Worm (Caenorhabditis elegans): ENCODE data around the gene rgs-4.
"Not testable (repeated sequence)": the region's sequence is repeated elsewhere in the genome, so short reads cannot be mapped to it uniquely, and the experiment has no call there.

DNA sequence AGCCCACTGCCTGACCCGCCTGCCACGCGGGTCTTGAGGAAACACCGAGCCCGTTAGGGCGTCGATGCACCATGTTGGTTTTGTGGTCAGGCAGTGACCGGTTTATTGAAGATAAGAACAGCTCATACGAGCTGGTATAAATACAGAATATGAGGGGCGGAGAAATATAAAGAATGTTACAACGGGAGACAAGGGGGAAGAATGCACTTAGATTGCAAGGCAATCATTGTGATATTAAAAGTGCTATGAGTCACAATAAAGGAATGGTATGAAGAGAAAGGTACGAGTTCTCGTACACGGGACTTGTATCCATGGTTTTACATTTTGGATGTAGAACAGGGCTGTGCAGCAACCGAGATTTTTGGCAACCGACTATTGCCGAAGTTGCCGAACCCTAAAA is 30.1 kb upstream of the rgs-4 start, which contains the start of gene Y38E10A.14:
- TF ChIP-seq ztf-29 (GFP tag; IDR thresholded peaks at IDR 0.05); ref-1 (GFP tag; conservative IDR thresholded peaks at IDR 0.05); T22C8.4 (GFP tag; IDR thresholded peaks at IDR 0.05); med-1 (GFP tag; optimal IDR thresholded peaks at IDR 0.05; ENCODE audit: insufficient read depth); flt-1 (GFP tag; IDR thresholded peaks at IDR 0.05); tab-1 (GFP tag; IDR thresholded peaks at IDR 0.05); cog-1 (tag; optimal IDR thresholded peaks at IDR 0.05); ztf-23 (GFP tag; IDR thresholded peaks at IDR 0.05); klf-2 (GFP tag; conservative IDR thresholded peaks at IDR 0.05): not testable (repeated sequence)
